Fruit fly (Drosophila melanogaster) whole organism, embryonic: ENCODE measurements around the gene CG31365.
A peak's percentile ranks its signal among the peaks of the same experiment; 100 is the strongest.

Experiments
- B-H2 ChIP-seq: fragments of 200-800 bp; sonication (Bioruptor generic); optimal IDR thresholded peaks from 2 replicates; lab custom pipeline; 2018; ENCODE audit warnings: missing biosample characterization, mild to moderate bottlenecking, missing genetic modification characterization
- CG1024 ChIP-seq: fragments of 200-800 bp; sonication (Bioruptor generic); IDR thresholded peaks from 2 replicates; pipeline ENCODE4 v1.3.6; 2022; ENCODE audit warnings: missing biosample characterization, missing genetic modification characterization
- CG10267 ChIP-seq: fragments of 200-800 bp; sonication (Bioruptor generic); optimal IDR thresholded peaks from 2 replicates; lab custom pipeline; 2018; ENCODE audit warnings: missing biosample characterization, mild to moderate bottlenecking, missing genetic modification characterization, moderate library complexity
- CG10565 ChIP-seq: fragments of 200-800 bp; sonication (Bioruptor generic); optimal IDR thresholded peaks from 3 replicates; lab custom pipeline; 2016; ENCODE audit warnings: missing biosample characterization, mild to moderate bottlenecking, missing genetic modification characterization
- CG11560 ChIP-seq: fragments of 200-800 bp; sonication (Bioruptor generic); IDR thresholded peaks from 3 replicates; pipeline ENCODE4 v1.3.6; 2022; ENCODE audit warnings: missing biosample characterization, missing genetic modification characterization
- CG13123 ChIP-seq: fragments of 200-800 bp; sonication (Bioruptor generic); optimal IDR thresholded peaks from 2 replicates; lab custom pipeline; 2016; ENCODE audit warnings: missing biosample characterization, missing genetic modification characterization
- CG13775 ChIP-seq: fragments of 200-800 bp; sonication (Bioruptor generic); optimal IDR thresholded peaks from 3 replicates; lab custom pipeline; 2017; ENCODE audit warnings: missing biosample characterization, mild to moderate bottlenecking, missing genetic modification characterization
- CG14710 ChIP-seq: fragments of 200-800 bp; sonication (Bioruptor generic); optimal IDR thresholded peaks from 3 replicates; lab custom pipeline; 2019; ENCODE audit warnings: missing biosample characterization, mild to moderate bottlenecking, missing genetic modification characterization, moderate library complexity
- CG1602 ChIP-seq: fragments of 200-800 bp; sonication (Bioruptor generic); optimal IDR thresholded peaks from 3 replicates; lab custom pipeline; 2016; ENCODE audit warnings: missing biosample characterization, missing genetic modification characterization
- CG16815 ChIP-seq: fragments of 200-800 bp; sonication (Bioruptor generic); optimal IDR thresholded peaks from 3 replicates; lab custom pipeline; 2017; ENCODE audit warnings: missing biosample characterization, mild to moderate bottlenecking, missing genetic modification characterization
- CG17359 ChIP-seq: fragments of 200-800 bp; sonication (Bioruptor generic); optimal IDR thresholded peaks from 3 replicates; lab custom pipeline; 2018; ENCODE audit warnings: missing biosample characterization, mild to moderate bottlenecking, missing genetic modification characterization, moderate library complexity
- CG17568 ChIP-seq: fragments of 200-800 bp; sonication (Bioruptor generic); optimal IDR thresholded peaks from 2 replicates; lab custom pipeline; 2018; ENCODE audit warnings: missing biosample characterization, mild to moderate bottlenecking, missing genetic modification characterization, moderate library complexity
- CG17912 ChIP-seq: fragments of 200-800 bp; sonication (Bioruptor generic); optimal IDR thresholded peaks from 2 replicates; lab custom pipeline; 2018; ENCODE audit warnings: missing biosample characterization, mild to moderate bottlenecking, missing genetic modification characterization
- CG2202 ChIP-seq: fragments of 200-800 bp; sonication (Bioruptor generic); optimal IDR thresholded peaks from 2 replicates; lab custom pipeline; 2018; ENCODE audit warnings: missing biosample characterization, mild to moderate bottlenecking, missing genetic modification characterization
- CG31441 ChIP-seq: fragments of 200-800 bp; sonication (Bioruptor generic); IDR thresholded peaks from 2 replicates; pipeline ENCODE4 v1.3.6; 2022; ENCODE audit warnings: missing biosample characterization, missing genetic modification characterization
- CG33557 ChIP-seq: fragments of 200-800 bp; sonication (Bioruptor generic); optimal IDR thresholded peaks from 2 replicates; lab custom pipeline; 2019; ENCODE audit warnings: missing biosample characterization, mild to moderate bottlenecking, missing genetic modification characterization, moderate library complexity
- CG4404 ChIP-seq: fragments of 200-800 bp; sonication (Bioruptor generic); IDR thresholded peaks from 2 replicates; pipeline ENCODE4 v1.3.6; 2022; ENCODE audit warnings: missing biosample characterization, missing genetic modification characterization
- CG4854 ChIP-seq: fragments of 200-800 bp; sonication (Bioruptor generic); optimal IDR thresholded peaks from 2 replicates; lab custom pipeline; 2016; ENCODE audit warnings: missing biosample characterization, missing genetic modification characterization, inconsistent platforms
- Dfd ChIP-seq, 2 experiments: fragments of >200 bp; optimal IDR thresholded peaks; 2 replicates each; lab custom pipeline; 2017; ENCODE audit warnings: missing biosample characterization in 2 of 2, missing genetic modification characterization in 2 of 2
- Dip2 ChIP-seq: fragments of 200-800 bp; sonication (Bioruptor generic); IDR thresholded peaks from 2 replicates; pipeline ENCODE4 v1.3.6; 2022; ENCODE audit warnings: missing biosample characterization, missing genetic modification characterization
- HmgD ChIP-seq: fragments of 200-800 bp; sonication (Bioruptor generic); optimal IDR thresholded peaks from 3 replicates; lab custom pipeline; 2016; ENCODE audit warnings: missing biosample characterization, missing genetic modification characterization
- Med ChIP-seq: fragments of 200-800 bp; sonication (Bioruptor generic); peaks from one replicate; lab custom pipeline; 2016; ENCODE audit warnings: missing biosample characterization, missing genetic modification characterization, mild to moderate bottlenecking, inconsistent platforms, moderate library complexity
- Spps ChIP-seq: fragments of 200-800 bp; sonication (Bioruptor generic); optimal IDR thresholded peaks from 2 replicates; lab custom pipeline; 2018; ENCODE audit warnings: missing biosample characterization, mild to moderate bottlenecking, missing genetic modification characterization
- YL-1 ChIP-seq: fragments of 200-800 bp; sonication (Bioruptor generic); optimal IDR thresholded peaks from 3 replicates; lab custom pipeline; 2017; ENCODE audit warnings: missing biosample characterization, mild to moderate bottlenecking, missing genetic modification characterization
- al ChIP-seq: fragments of 200-800 bp; sonication (Bioruptor generic); IDR thresholded peaks from 2 replicates; pipeline ENCODE4 v1.3.6; 2022; ENCODE audit warnings: missing biosample characterization, missing genetic modification characterization
- amos ChIP-seq: fragments of 200-800 bp; sonication (Bioruptor generic); IDR thresholded peaks from 2 replicates; pipeline ENCODE4 v1.3.6; 2022; ENCODE audit warnings: missing biosample characterization, missing genetic modification characterization; ENCODE audit not compliant: partially characterized antibody
- chm ChIP-seq: fragments of 200-800 bp; sonication (Bioruptor generic); IDR thresholded peaks from 2 replicates; pipeline ENCODE4 v1.3.6; 2022; ENCODE audit warnings: missing biosample characterization, missing genetic modification characterization
- crc ChIP-seq: fragments of 200-800 bp; sonication (Bioruptor generic); optimal IDR thresholded peaks from 2 replicates; lab custom pipeline; 2016; ENCODE audit warnings: missing biosample characterization, missing genetic modification characterization
- da ChIP-seq: fragments of 200-800 bp; sonication (Bioruptor generic); optimal IDR thresholded peaks from 2 replicates; lab custom pipeline; 2016; ENCODE audit warnings: missing biosample characterization, missing genetic modification characterization
- danr ChIP-seq: fragments of 200-800 bp; sonication (Bioruptor generic); IDR thresholded peaks from 2 replicates; pipeline ENCODE4 v1.3.6; 2022; ENCODE audit warnings: missing biosample characterization, missing genetic modification characterization
- fd102C ChIP-seq: fragments of 200-800 bp; sonication (Bioruptor generic); optimal IDR thresholded peaks from 2 replicates; lab custom pipeline; 2018; ENCODE audit warnings: missing biosample characterization, mild to moderate bottlenecking, missing genetic modification characterization, moderate library complexity
- fru ChIP-seq: fragments of >200 bp; optimal IDR thresholded peaks from 2 replicates; lab custom pipeline; 2017
- gce ChIP-seq: fragments of 200-800 bp; sonication (Bioruptor generic); IDR thresholded peaks from 3 replicates; pipeline ENCODE4 v1.3.6; 2022; ENCODE audit warnings: missing biosample characterization, missing genetic modification characterization
- ham ChIP-seq: fragments of 200-800 bp; sonication (Bioruptor generic); IDR thresholded peaks from 2 replicates; pipeline ENCODE4 v1.3.6; 2022; ENCODE audit warnings: missing biosample characterization, missing genetic modification characterization
- hkb ChIP-seq, 2 experiments: fragments of 200-800 bp in 1 of 2; fragments of >200 bp in 1 of 2; sonication (Bioruptor generic) in 1 of 2; IDR thresholded peaks in 1 of 2; optimal IDR thresholded peaks in 1 of 2; 2 replicates each; pipeline versions ENCODE4 v1.3.6 to Lab custom; 2017 to 2022; ENCODE audit warnings: missing biosample characterization in 1 of 2, missing genetic modification characterization in 1 of 2
- jigr1 ChIP-seq: fragments of 200-800 bp; sonication (Bioruptor generic); IDR thresholded peaks from 3 replicates; pipeline ENCODE4 v1.3.6; 2022; ENCODE audit warnings: missing biosample characterization, missing genetic modification characterization
- kni ChIP-seq: fragments of 200-800 bp; sonication (Bioruptor generic); optimal IDR thresholded peaks from 3 replicates; lab custom pipeline; 2017; ENCODE audit warnings: mild to moderate bottlenecking, missing biosample characterization, missing genetic modification reagents, missing genetic modification characterization
- nmo ChIP-seq: fragments of 200-800 bp; sonication (Bioruptor generic); optimal IDR thresholded peaks from 2 replicates; lab custom pipeline; 2018; ENCODE audit warnings: missing biosample characterization, mild to moderate bottlenecking, missing genetic modification characterization, moderate library complexity
- nom ChIP-seq: fragments of 200-800 bp; sonication (Bioruptor generic); optimal IDR thresholded peaks from 2 replicates; lab custom pipeline; 2017; ENCODE audit warnings: missing biosample characterization, missing genetic modification characterization, mild to moderate bottlenecking, moderate library complexity, missing genetic modification reagents
- org-1 ChIP-seq: fragments of 200-800 bp; sonication (Bioruptor generic); optimal IDR thresholded peaks from 2 replicates; lab custom pipeline; 2017; ENCODE audit warnings: missing biosample characterization, missing genetic modification characterization
- otp ChIP-seq: fragments of 200-800 bp; sonication (Bioruptor generic); IDR thresholded peaks from 3 replicates; pipeline ENCODE4, ENCODE4 v1.3.6; 2022; ENCODE audit warnings: missing biosample characterization, missing genetic modification characterization
- phol ChIP-seq: fragments of 200-800 bp; sonication (Bioruptor generic); optimal IDR thresholded peaks from 3 replicates; lab custom pipeline; 2018; ENCODE audit warnings: missing biosample characterization, mild to moderate bottlenecking, missing genetic modification characterization, moderate library complexity
- pita ChIP-seq: fragments of 200-800 bp; sonication (Bioruptor generic); optimal IDR thresholded peaks from 2 replicates; lab custom pipeline; 2017; ENCODE audit warnings: missing biosample characterization, mild to moderate bottlenecking, missing genetic modification characterization
- pros ChIP-seq: fragments of 200-800 bp; sonication (Bioruptor generic); optimal IDR thresholded peaks from 3 replicates; lab custom pipeline; 2019; ENCODE audit warnings: missing biosample characterization, mild to moderate bottlenecking, missing genetic modification characterization, moderate library complexity
- sens ChIP-seq: fragments of 200-800 bp; sonication (Bioruptor generic); peaks from one replicate; lab custom pipeline; 2016; ENCODE audit warnings: missing biosample characterization, missing genetic modification characterization
- slp2 ChIP-seq: fragments of 200-800 bp; sonication (Bioruptor generic); optimal IDR thresholded peaks from 2 replicates; lab custom pipeline; 2016; ENCODE audit warnings: missing biosample characterization, missing genetic modification characterization
- so ChIP-seq: fragments of 200-800 bp; sonication (Bioruptor generic); IDR thresholded peaks from 3 replicates; pipeline ENCODE4 v1.3.6; 2022; ENCODE audit warnings: missing biosample characterization, missing genetic modification characterization
- sqz ChIP-seq: fragments of 200-800 bp; sonication (Bioruptor generic); optimal IDR thresholded peaks from 3 replicates; lab custom pipeline; 2018; ENCODE audit warnings: missing biosample characterization, mild to moderate bottlenecking, missing genetic modification characterization
- tll ChIP-seq, 2 experiments: fragments of 200-800 bp in 1 of 2; fragments of >200 bp in 1 of 2; sonication (Bioruptor generic) in 1 of 2; optimal IDR thresholded peaks; 2 replicates each; lab custom pipeline; 2017 to 2019; ENCODE audit warnings: missing biosample characterization in 2 of 2, missing genetic modification characterization in 2 of 2, mild to moderate bottlenecking in 1 of 2, moderate library complexity in 1 of 2
- trh ChIP-seq: fragments of 200-800 bp; sonication (Bioruptor generic); optimal IDR thresholded peaks from 2 replicates; lab custom pipeline; 2016; ENCODE audit warnings: missing biosample characterization, missing genetic modification characterization
- zen ChIP-seq: fragments of 200-800 bp; sonication (Bioruptor generic); optimal IDR thresholded peaks from 3 replicates; lab custom pipeline; 2018; ENCODE audit warnings: missing biosample characterization, mild to moderate bottlenecking, missing genetic modification characterization, moderate library complexity

Gene CG31365

DNA sequence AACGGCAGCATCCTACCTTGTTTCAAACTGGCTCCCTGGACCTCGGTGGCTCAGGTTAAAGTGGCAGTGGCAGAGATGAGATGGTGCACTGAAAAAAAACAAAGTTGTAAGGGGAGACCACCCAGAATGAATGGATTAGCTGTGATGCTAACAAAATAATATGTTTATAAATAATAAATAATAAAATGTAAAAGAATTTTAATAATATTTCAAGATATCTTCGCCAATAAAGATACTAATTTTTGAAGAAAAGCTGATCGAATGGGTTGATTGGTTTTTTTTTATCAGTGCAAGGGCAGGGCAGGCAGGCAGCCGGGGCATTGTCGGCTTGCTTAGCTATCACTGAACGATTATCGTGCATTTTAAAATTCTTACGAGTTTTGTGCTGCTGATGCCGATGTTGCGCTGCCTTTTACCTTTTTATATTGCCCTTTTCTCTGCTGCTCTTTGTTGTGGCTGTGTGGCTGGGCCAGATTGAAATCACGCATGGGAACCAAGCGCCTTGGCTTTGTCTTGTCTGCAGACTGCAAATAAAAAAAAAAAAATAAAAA, 22.9 kb upstream of the CG31365 start (continued):
- TF ChIP-seq slp2 (no peak), amos (no peak), CG17359 (tag; lab: Kevin White, UChicago) (peak; percentile 8), da (GFP tag; lab: Kevin White, UChicago) (no peak), sqz (GFP tag; lab: Kevin White, UChicago) (peak; percentile 36), ham (GFP tag; lab: Robert Waterston, UW) (no peak), pros (GFP tag; lab: Kevin White, UChicago) (no peak), gce (GFP tag; lab: Robert Waterston, UW) (no peak), CG14710 (peak; percentile 68), Med (GFP tag; lab: Kevin White, UChicago) (peak; percentile 22), CG16815 (GFP tag; lab: Kevin White, UChicago) (peak; percentile 60), al (GFP tag; lab: Robert Waterston, UW) (no peak), org-1 (GFP tag; lab: Kevin White, UChicago) (no peak), CG1024 (no peak), fd102C (GFP tag; lab: Kevin White, UChicago) (no peak), crc (GFP tag; lab: Kevin White, UChicago) (no peak), CG33557 (peak; percentile 62), Dfd (GFP tag; optimal IDR thresholded peaks at IDR 0.05; lab: Kevin White, UChicago) (no peak), pita (GFP tag; lab: Kevin White, UChicago) (no peak), Dip2 (no peak), chm (peak; percentile 53; the same call in 1 of the 2 replicates), otp (GFP tag; lab: Robert Waterston, UW) (no peak), HmgD (GFP tag; lab: Kevin White, UChicago) (no peak), nom (peak; percentile 87), so (GFP tag; lab: Robert Waterston, UW) (0 out of 3 replicates have a peak, but pooled peaks have one; percentile 20), Spps (tag; lab: Kevin White, UChicago) (peak; percentile 35), CG1602 (GFP tag; lab: Kevin White, UChicago) (peak; percentile 12), B-H2 (GFP tag; lab: Kevin White, UChicago) (no peak), danr (GFP tag; lab: Robert Waterston, UW) (no peak), trh (GFP tag; lab: Kevin White, UChicago) (no peak), CG11560 (tag; lab: Robert Waterston, UW) (no peak), CG4854 (GFP tag; lab: Kevin White, UChicago) (no peak), sens (GFP tag; lab: Kevin White, UChicago) (peak; percentile 63), zen (tag; lab: Kevin White, UChicago) (peak; percentile 53), kni (GFP tag; lab: Kevin White, UChicago) (peak; percentile 52), hkb (optimal IDR thresholded peaks at IDR 0.05; lab: Kevin White, UChicago) (no peak), hkb (GFP tag; IDR thresholded peaks at IDR 0.05; lab: Robert Waterston, UW) (no peak), phol (peak; percentile 56), CG17568 (GFP tag; lab: Kevin White, UChicago) (no peak), YL-1 (GFP tag; lab: Kevin White, UChicago) (no peak), CG10565 (GFP tag; lab: Kevin White, UChicago) (no peak), CG17912 (GFP tag; lab: Kevin White, UChicago) (no peak), CG13775 (peak; percentile 29), tll (GFP tag; optimal IDR thresholded peaks at IDR 0.05; lab: Kevin White, UChicago) (peak in 1 of 2 experiments; percentile 11), CG2202 (tag; lab: Kevin White, UChicago) (peak; percentile 8), CG13123 (GFP tag; lab: Kevin White, UChicago) (no peak), fru (lab: Kevin White, UChicago) (no peak), CG4404 (no peak; the same call in 1 of the 2 replicates), nmo (GFP tag; lab: Kevin White, UChicago) (peak; percentile 44), jigr1 (GFP tag; lab: Robert Waterston, UW) (no peak), CG31441 (peak; percentile 60), CG10267 (tag; lab: Kevin White, UChicago) (peak; percentile 63)
